Fruit fly (Drosophila melanogaster): ENCODE measurements around the gene mRpS7.

The mRpS7 gene

dm6 chr2L:10430802-10431476 is 44.5 kb downstream of the mRpS7 start, which contains the start of the genes Bug22 and TfIIB (continued):
- TF ChIP-seq CG15336 (GFP tag; IDR thresholded peaks at IDR 0.05): 0 out of 2 replicates have a peak, but pooled peaks have one; percentile 30
- TF ChIP-seq Blimp-1 (GFP tag; optimal IDR thresholded peaks at IDR 0.05): no peak
- TF ChIP-seq vri (GFP tag; optimal IDR thresholded peaks at IDR 0.05): no peak
- TF ChIP-seq CG10669 (GFP tag; optimal IDR thresholded peaks at IDR 0.05): no peak
- TF ChIP-seq OdsH (GFP tag; optimal IDR thresholded peaks at IDR 0.05): no peak
- TF ChIP-seq svp (GFP tag): no peak
- TF ChIP-seq cyc (GFP tag; optimal IDR thresholded peaks at IDR 0.05): peak; percentile 78
- TF ChIP-seq CG6854 (GFP tag; optimal IDR thresholded peaks at IDR 0.05): no peak

DNA sequence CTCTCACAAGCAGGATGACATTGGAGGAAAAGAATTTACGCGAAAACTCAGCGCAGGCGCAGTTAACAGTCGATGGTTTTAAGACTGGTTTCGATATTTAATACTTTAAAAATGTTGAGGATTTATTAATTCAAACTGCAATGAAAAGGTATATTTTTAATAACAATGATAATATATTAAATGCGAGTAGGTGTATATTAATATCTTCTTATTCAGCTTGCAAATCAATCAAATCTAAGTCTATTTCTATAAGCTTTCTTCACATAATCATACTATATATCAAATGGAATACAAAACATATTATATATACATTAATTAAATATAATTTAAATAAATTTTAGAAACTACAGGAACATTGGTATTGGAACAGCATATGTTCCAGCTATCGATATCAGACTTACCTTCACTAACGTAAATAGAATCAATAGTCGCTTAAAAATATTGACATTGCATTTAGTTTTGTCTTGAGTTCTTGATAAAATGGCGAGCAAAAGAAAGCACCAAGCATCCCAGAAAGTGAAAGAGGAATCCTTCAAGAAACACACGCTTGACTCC is 49.2 kb downstream of the mRpS7 start, which contains the start of the genes TBC1D16 and holn1:
TBC1D16 (minus strand) TSS at position 51 of the 555 bp plus-strand sequence.
holn1 (plus strand) TSS at position 390 of the 555 bp plus-strand sequence.
- no peak for TF ChIP-seq Blimp-1 (GFP tag; optimal IDR thresholded peaks at IDR 0.05)
- no peak for TF ChIP-seq CG6854 (GFP tag; optimal IDR thresholded peaks at IDR 0.05)
- no peak for TF ChIP-seq CG6808 (GFP tag; optimal IDR thresholded peaks at IDR 0.05)
- no peak for TF ChIP-seq cyc (GFP tag; optimal IDR thresholded peaks at IDR 0.05)
- TF ChIP-seq fkh (GFP tag; optimal IDR thresholded peaks at IDR 0.05): peak; percentile 96
- TF ChIP-seq CG11902 (GFP tag; optimal IDR thresholded peaks at IDR 0.05): no peak
- TF ChIP-seq CG3919 (GFP tag; optimal IDR thresholded peaks at IDR 0.05): no peak
- no peak for TF ChIP-seq fd85E (GFP tag; optimal IDR thresholded peaks at IDR 0.05)

Data from whole organism, prepupa.